Worm (Caenorhabditis elegans) whole organism, dauer: ENCODE data around the gene F47G3.3.

Experiments used
- unc-62 ChIP-seq: sonication (generic microtip); optimal IDR thresholded peaks from 2 replicates; lab custom pipeline; 2017; ENCODE audit warnings: missing biosample characterization, missing genetic modification reagents, missing genetic modification characterization

The F47G3.3 gene

ce11 chrX:2369073-2369472 is 6.7 kb upstream of the F47G3.3 start:
- no peak for TF ChIP-seq unc-62 (GFP tag; lab: Kevin White, UChicago)

- TF ChIP-seq unc-62 (GFP tag; lab: Kevin White, UChicago): no peak
Observed at ce11 chrX:2370655-2371054, 5.1 kb upstream of the F47G3.3 start.

- no peak for TF ChIP-seq unc-62 (GFP tag; lab: Kevin White, UChicago)
Observed at ce11 chrX:2372134-2372533, 3.7 kb upstream of the F47G3.3 start.

- TF ChIP-seq unc-62 (GFP tag; lab: Kevin White, UChicago): no peak
Observed at ce11 chrX:2380818-2381217, 5.0 kb downstream of the F47G3.3 start.

ce11 chrX:2381282-2381681 is 5.5 kb downstream of the F47G3.3 start, which contains the start of gene F47G3.4:
F47G3.4 (plus strand) TSS chrX:2381582.
- TF ChIP-seq unc-62 (GFP tag; lab: Kevin White, UChicago): no peak

ce11 chrX:2382227-2382626 is 6.4 kb downstream of the F47G3.3 start:
- no peak for TF ChIP-seq unc-62 (GFP tag; lab: Kevin White, UChicago)

- no peak for TF ChIP-seq unc-62 (GFP tag; lab: Kevin White, UChicago)
Observed at ce11 chrX:2385453-2385852, 9.7 kb downstream of the F47G3.3 start, which contains the start of gene F47G3.1. F47G3.1 (plus strand) TSS chrX:2385753.

- no peak for TF ChIP-seq unc-62 (GFP tag; lab: Kevin White, UChicago)
Observed at ce11 chrX:2386922-2387566, 11.3 kb downstream of the F47G3.3 start.

- TF ChIP-seq unc-62 (GFP tag; lab: Kevin White, UChicago): no peak
Observed at ce11 chrX:2394983-2395382, 19.2 kb downstream of the F47G3.3 start, which contains the start of gene C43H6.6. C43H6.6 (plus strand) TSS chrX:2395283.

- no peak for TF ChIP-seq unc-62 (GFP tag; lab: Kevin White, UChicago)
Observed at ce11 chrX:2401883-2402282, 26.1 kb downstream of the F47G3.3 start, which contains the start of gene dhhc-9. dhhc-9 (minus strand) TSS chrX:2402036.

ce11 chrX:2403724-2404123 is 27.9 kb downstream of the F47G3.3 start, which contains the start of gene C43H6.4:
C43H6.4 (plus strand) TSS chrX:2404024.
- TF ChIP-seq unc-62 (GFP tag; lab: Kevin White, UChicago): no peak

- TF ChIP-seq unc-62 (GFP tag; lab: Kevin White, UChicago): no peak
Observed at ce11 chrX:2407167-2407566, 31.4 kb downstream of the F47G3.3 start, which contains the start of gene mtpn-1. mtpn-1 (plus strand) TSS chrX:2407467.

- TF ChIP-seq unc-62 (GFP tag; lab: Kevin White, UChicago): no peak
Observed at ce11 chrX:2409243-2409741, 33.5 kb downstream of the F47G3.3 start, which contains the start of the genes C43H6.12 and trpp-12. C43H6.12 (plus strand) TSS chrX:2409607. trpp-12 (plus strand) TSS chrX:2409691.

- TF ChIP-seq unc-62 (GFP tag; lab: Kevin White, UChicago): no peak
Observed at ce11 chrX:2410978-2411377, 35.2 kb downstream of the F47G3.3 start.

ce11 chrX:2413277-2413676 is 37.5 kb downstream of the F47G3.3 start, which contains the start of gene hlh-15:
hlh-15 (minus strand) TSS chrX:2413377.
- TF ChIP-seq unc-62 (GFP tag; lab: Kevin White, UChicago): no peak

ce11 chrX:2419777-2420176 is 44.0 kb downstream of the F47G3.3 start, which contains the start of gene glr-7:
glr-7 (minus strand) TSS chrX:2419877.
- TF ChIP-seq unc-62 (GFP tag; lab: Kevin White, UChicago): no peak

ce11 chrX:2422123-2422522 is 46.3 kb downstream of the F47G3.3 start:
- no peak for TF ChIP-seq unc-62 (GFP tag; lab: Kevin White, UChicago)
